Worm (Caenorhabditis elegans) whole organism, L4/young adult: ENCODE data around the gene Y42H9AR.5.

Experiments
- W03F9.2 ChIP-seq: fragments of 150-350 bp; optimal IDR thresholded peaks from 2 replicates; lab custom pipeline; 2014; ENCODE audit warnings: missing biosample characterization, missing genetic modification characterization
- him-1 ChIP-seq: sonication (generic microtip); optimal IDR thresholded peaks from 2 replicates; lab custom pipeline; 2016; ENCODE audit warnings: missing genotype, missing genetic modification reagents, missing genetic modification characterization, missing compliant biosample characterization

ce11 chrIV:8136548-8136947, 34.2 kb downstream of the Y42H9AR.5 start:
- TF ChIP-seq him-1 (tag; lab: Kevin White, UChicago), result no peak
- no peak for TF ChIP-seq W03F9.2
